Fruit fly (Drosophila melanogaster) ovary, adult (tissue): ENCODE data around the gene Clp.

ENCODE experiments used
- CG17801 ChIP-seq: fragments of 200-800 bp; optimal IDR thresholded peaks from 2 replicates; lab custom pipeline; 2019; ENCODE audit warnings: missing biosample characterization, mild to moderate bottlenecking, missing genetic modification characterization, moderate library complexity; ENCODE audit not compliant: partially characterized antibody

Clp gene

DNA sequence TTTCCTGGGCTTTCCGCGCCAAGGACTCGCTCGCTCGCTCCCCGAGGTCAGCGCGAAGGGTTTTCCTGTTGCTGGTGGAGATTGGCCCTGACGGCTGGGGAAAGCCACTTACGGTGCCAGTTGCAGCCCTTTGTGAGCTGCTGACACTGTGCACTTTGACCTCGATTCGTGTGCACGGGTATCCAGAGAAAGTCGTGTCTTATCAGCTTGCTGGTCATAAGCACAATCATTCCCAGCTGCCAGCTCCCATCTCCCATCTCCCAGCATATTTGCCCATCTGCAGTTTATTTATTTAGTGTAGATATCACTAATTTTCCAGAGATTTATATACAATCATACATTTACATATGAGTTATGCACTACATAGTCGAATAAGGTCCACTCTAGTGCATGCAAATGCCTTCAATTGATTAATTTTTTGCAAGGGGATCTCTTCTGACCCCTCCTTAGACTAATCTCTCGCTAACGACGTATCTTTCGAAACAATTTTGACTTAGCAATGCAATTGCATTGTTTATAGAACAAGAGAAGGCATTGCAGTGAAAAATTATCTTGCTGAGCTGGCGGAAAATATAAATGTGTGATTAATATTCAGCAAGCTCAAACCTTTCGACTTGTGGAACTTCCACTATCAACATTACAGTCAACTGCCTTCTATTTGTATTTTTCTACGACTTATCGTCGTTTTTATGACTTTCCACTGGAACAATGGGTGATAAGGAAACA, 2.4 kb downstream of the Clp start:
- TF ChIP-seq CG17801 = peak; percentile 12

DNA sequence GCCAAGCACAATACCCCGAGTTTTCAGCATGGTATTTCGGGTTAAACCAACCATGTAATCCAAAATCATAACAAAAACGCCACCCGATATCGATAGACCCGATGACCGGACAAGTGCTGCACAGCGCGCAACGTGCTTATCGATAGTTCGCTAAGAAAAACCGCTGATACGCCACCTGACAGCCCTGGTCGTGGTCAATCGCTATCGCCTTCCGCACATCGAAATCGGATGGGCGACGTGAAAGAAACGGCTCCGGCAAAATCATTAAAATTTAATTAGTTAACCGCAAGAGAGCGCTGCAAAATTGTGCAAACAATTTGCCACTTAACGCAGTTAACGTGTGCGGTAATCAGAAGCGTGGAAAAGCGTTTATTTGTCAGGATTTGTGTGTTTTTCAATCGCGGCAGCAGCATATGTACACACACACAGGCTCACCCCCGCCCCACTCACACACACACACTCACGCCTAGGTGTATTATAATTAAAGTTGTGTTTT, 6.1 kb downstream of the Clp start, which contains the start of the genes CG3862 and dock:
TSS of gene CG3862 (minus strand) at position 94 of the 496 bp plus-strand sequence.
TSS of gene dock (plus strand) at position 202 of the 496 bp plus-strand sequence.
- peak; percentile 60 for TF ChIP-seq CG17801

DNA sequence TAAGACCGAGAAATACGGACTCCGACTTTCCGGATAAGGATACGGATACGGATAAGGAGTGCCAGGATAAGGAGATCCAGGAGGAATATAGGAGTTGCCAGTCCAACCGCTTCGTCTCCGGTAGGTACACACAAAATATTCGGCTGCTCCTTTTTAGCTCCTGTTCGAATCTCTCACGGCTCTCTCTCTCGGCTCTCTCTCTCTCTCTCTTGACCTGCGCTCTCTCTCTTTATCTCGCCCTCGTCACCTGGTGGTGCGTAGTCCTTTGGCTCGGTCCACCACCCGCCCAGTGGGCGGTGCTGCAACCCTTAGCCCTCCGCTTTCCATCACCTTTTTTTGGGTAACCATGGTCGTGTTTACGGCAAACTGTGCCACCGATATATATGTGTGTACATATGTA, 6.6 kb downstream of the Clp start:
- no peak for TF ChIP-seq CG17801

DNA sequence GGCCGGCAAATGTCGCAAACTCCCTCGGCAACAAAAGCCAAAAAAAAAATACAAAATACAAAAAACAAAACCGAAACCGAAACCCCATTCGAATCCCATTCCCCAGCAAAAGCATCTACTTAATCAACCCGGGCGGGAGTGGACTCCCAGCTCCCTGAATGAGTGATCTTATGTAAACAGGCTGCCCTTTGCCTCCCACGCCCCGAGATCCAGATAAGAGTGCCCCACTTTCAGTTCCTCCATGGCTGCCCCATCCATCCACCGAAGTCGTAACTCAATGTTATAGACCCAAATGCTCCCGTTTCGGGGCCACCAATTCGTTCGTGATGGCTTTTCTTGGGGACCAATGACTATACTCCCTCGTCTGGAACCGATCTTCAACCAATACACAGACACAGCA, 7.3 kb downstream of the Clp start:
- TF ChIP-seq CG17801 = no peak

DNA sequence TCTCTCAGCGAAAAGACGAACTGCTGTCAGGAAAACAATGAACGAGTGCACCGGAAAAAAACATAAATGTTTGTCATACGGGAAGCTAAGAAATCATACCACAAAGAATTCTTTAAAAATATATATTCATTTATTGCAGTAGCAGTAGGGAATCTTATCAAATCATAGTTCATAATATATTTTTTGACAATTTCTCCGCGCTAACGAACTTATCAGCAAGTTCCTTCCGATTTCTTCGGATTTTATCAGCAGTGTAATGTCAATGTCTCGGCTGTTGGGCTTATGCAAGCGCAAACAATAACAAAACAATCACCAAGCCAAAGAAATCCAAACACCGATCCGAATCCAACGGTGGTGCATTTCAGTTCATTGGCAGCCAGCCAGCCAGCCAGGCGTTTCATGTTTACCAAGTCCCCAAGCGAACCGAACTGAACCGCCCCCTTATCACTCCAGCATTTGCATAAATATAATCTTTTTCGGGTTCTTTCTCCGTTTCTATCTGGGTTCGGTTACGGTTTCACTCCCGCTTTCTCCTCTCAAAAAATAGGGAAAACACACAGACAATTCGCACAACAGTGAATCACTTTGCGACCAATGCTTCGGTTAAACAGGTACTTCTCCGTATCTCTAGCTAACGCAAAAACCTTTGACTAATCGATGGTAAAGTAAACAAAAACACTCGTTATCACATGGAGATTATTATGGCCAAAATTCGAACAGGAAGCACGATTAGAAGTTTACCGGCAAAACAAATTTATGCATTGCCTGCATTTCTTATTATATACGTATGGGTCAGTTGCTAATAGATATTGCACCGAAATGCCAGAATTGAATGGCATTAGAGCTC, 8.0 kb downstream of the Clp start:
- TF ChIP-seq CG17801 = no peak

DNA sequence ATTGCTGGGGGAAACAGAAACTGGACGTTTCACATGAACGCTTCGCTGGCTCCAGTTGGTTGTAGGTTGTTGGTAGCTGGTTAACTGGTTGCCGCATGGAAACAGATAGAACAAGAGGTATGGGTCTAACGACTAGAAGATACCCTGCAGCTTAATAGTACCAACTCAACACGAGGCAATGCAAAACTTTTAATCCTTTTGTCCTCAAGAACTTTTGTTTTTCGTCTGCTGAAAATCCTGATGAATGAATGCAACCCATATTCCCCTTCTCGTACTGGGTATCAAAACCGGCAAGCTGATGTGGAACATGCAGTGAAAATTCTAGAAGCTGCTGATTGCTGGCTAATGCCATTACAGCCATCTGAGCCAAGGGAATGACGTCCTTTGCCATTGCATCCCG, 18.2 kb downstream of the Clp start:
- TF ChIP-seq CG17801 = no peak

DNA sequence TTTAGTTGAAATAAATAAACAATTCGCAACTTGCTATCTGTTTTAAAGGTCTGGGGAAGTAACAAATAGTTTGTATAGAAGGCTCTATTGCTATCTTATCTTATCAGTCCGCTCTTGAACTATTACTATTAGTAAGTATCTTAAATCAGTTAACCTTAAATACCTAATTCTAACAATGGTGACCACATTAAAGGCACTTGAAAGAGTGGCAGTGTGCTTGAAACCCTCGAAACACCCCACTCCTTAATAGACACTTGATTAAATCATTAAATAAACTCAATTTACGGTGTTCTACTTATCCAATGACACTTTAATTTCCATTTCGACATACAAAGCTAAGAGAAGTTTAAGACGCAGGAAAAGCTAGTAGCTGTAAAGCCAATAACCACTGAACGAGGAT, 19.0 kb downstream of the Clp start:
- no peak for TF ChIP-seq CG17801

DNA sequence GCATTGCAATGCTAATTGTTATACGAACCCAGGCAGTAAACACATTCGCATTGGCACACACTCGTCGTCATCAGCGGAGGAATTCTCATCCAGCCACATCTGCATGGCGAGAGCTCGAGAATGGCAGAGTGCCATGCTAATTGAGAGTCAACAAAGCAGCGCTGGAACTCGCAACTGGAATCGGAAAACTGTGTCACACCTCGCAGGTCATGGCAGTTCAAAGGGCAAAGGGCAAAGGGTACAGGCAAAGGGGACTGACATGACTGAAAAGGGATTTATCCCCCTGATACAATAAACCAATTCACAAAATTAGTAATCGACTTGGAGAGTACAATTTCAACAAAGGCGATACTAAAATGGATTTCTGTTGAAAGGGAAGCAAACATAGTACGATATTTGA, 20.3 kb downstream of the Clp start:
- TF ChIP-seq CG17801 = no peak

DNA sequence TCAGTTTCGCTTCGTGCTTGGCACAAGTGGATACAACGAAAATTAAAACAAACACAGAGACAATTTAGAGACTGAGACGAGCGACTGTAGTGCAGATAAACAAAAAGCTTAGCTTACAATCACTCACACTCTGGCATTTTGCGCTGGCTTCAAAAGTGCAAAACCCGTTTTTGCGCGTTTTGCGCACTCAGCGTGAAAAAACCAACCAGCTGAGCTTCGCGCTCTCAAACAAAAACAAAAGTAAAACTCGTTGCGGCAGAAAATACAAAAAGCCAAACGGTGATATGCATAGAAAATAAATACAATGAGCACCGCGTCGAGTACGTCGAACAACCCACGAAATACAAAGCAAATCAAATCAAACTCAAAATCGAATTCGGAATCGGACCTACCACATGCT, 21.0 kb downstream of the Clp start:
- TF ChIP-seq CG17801 = no peak

DNA sequence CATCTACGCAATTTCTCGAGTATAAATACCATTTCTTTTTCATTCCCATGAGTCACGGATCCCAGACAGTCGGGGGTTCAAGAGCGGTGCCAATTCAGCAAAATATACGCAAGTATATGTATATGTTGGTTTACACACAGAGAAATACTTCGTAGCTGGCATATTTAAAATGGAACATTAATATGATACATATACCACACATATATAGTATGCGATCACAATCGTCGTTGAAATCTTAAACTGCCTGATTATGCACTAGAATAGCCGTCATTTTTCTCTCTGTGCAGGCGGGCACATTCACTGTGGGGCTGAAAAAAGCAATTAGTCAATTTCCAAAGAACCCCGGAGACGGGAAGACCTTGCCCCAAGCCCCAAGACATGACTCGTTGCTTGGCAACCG, 21.9 kb downstream of the Clp start:
- TF ChIP-seq CG17801 = peak; percentile 94

DNA sequence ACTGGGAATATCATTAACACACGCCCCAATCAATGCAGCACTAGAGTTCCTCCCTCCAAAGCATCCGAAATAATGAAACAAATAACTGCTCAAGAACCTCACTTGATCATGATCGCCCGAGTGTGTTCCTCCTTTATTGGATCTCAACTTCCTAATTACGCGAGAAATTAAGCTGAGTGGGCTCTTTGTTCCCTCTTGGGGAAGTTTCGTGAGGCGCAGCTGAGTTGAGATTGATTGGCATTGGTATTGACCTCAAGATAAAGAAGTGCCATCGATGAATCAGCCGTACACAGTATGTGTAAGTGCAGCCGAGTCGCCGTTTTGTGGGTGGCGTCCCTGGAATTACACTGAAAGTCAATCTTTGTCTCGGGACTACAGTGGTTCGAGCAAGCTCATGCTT, 23.1 kb downstream of the Clp start:
- TF ChIP-seq CG17801 = no peak

DNA sequence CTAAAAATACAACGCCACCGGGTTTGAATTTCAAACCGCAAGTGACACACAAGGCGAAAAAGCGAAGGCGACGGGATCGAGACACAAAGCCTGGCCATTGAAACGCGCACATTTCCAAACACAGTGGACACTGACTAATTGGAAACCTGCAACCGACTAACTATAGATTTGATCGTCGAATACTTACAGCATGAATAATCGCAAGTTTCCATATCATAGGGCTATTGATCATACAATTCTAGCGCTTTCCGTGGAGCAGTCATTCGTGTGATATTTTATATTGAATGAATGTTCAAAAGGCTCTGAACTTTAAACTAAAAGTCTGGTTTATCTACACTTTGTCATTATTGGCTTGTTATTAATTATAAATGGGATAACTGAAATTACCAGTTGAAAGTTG, 23.5 kb downstream of the Clp start:
- TF ChIP-seq CG17801 = no peak

DNA sequence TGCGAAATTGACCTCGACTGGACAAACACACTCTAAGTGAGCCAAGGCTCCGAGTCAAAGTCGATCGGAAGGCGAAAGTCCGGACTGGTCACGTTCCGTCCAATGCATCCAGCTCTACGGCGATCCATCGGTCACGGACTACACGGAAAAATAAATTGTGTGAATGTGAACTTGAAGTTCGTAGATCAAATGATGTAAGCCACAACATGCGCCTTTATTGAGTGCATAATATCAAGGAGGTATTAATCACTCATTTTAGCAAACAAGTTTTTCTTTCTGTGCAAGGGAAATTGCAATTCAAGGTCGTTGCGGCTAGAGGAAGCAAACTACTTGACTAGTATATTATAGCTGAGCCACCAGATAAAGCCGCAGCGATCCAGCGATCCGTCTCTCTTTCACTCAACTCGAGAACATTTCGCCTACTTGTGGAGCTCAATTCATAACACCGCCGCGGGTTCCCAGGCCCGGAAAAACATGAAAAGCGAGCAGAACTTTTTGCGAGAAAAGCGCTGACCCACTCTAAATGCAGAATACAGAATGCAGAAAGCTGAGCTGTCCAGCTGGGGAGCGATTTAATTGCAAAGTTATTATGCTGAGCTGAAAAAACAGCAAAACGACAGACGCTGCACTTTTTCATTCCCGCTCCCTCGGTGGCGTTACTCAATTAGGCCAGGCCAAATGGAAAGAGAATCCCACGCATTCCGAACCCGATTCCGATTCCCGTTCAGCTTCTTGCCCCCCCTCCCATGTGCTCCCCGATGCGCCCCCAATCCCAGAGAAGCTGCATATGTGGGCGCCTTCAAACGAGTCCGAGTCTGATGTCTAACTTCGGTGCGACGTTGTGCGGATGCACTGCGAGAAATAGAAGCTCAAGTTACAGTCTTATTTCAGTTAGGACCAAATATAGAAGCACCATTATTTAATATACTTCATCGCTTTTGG, 24.4 kb downstream of the Clp start:
- TF ChIP-seq CG17801 = peak; percentile 9

DNA sequence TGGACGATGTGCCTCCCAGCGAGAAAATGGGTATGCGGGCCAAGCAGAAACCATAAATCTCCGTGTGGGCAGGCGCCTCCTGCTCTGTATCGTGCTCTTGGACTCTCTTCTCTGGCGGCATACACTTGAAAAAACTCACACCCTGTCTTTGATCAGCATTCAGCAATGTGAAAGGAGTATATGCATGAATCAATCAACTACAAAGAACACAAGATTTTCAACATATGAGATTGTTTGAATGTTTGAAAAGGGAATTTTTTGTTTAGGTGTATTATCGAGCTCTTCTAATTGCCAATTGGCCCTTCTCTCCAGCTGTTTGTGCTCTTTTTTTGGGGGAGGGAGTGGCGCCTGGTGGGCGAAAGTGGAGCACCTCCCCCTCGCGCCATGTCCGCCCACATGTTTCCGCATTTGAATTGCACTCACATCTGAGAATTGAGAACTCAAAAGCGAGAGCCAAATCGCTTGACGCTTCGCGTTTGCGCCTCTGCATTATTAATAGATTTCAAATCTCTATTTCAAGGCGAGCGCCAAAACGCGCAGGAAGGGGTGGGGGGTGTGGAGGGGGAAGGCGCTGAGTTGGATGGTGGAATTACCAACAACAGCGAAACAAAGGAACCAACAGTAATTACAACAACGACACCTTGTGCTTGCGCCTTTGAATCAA, 25.7 kb downstream of the Clp start:
- no peak for TF ChIP-seq CG17801

DNA sequence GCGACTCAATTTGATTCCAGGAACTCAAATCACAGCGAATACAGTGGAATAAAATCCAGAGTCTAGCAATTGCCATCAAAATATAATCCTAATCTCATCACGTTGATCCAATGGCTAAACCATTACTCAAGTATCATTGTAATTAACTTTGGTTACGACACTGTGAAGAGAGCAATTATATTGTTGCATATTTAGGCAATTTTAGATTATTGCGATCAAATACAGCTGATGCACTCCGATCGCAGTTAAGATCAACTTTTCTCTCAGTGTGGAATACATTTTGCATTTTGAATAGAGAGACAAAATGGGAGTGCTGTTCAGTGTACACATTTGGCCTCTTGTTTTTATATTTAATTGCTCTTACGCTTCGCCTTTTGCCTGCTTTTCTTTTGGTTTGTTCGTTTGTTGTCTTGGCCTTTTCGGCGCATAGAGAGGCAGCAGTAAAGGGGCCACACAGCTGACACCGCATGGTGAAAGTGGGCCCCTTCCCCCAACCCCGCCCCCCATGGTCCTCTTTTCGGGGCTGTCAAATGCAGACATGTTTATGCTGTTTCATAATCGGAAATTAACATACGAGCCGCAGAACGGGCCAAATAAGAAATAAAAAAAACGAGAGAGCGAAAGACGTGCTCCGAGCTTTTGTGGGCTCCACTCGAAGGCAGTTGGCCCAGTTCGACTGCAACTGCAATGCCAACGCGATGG, 26.6 kb downstream of the Clp start:
- peak; percentile 16 for TF ChIP-seq CG17801
